Fruit fly (Drosophila melanogaster) S2 (cell line): ENCODE measurements around the gene Nelf-A.

Experiments used
- CG8478 ChIP-seq: fragments of >200 bp; optimal IDR thresholded peaks from 2 replicates; lab custom pipeline; 2018
- CTCF ChIP-seq, 2 experiments: fragments of >200 bp; optimal IDR thresholded peaks; 2 replicates each; lab custom pipeline; 2018

DNA sequence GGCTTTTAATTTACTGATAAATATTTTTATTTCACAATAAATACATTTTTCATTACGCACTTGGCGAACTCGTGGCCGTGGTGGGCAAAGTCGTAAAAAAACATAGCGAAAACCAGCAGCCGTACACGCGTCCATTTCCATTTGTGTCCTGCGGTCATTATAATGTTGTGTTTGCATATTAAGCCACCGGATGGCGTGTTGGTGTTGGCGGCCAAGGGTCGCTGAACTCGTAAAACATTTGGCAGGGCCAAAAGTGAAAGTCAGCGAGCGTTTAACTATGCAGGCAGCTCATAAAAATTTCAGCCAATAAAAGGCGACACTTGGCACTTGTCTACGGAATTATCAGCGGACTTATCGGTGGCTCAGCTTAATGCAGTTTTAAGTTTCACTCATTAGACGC, 29.0 kb downstream of the Nelf-A start:
- TF ChIP-seq CG8478 (lab: Kevin White, UChicago) (no peak), CTCF (optimal IDR thresholded peaks at IDR 0.05; lab: Kevin White, UChicago) (peak; percentile 64)
